Worm (Caenorhabditis elegans) whole organism, midembryonic: ENCODE results near the gene K10H10.9.

Experiments
- flt-1 ChIP-seq: fragments of 200-800 bp; sonication (Bioruptor generic); IDR thresholded peaks from 2 replicates; pipeline ENCODE4 v1.3.6; 2022; ENCODE audit warnings: missing genetic modification characterization, missing compliant biosample characterization
- klf-2 ChIP-seq: fragments of 200-800 bp; sonication (Bioruptor generic); conservative IDR thresholded peaks from 2 replicates; pipeline ENCODE4 v1.3.6; 2022; ENCODE audit warnings: missing genetic modification reagents, missing genetic modification characterization, missing compliant biosample characterization
- ref-1 ChIP-seq: fragments of 200-800 bp; sonication (Bioruptor generic); conservative IDR thresholded peaks from 2 replicates; pipeline ENCODE4 v1.3.6; 2022; ENCODE audit warnings: missing genetic modification reagents, missing genetic modification characterization, missing compliant biosample characterization
- tab-1 ChIP-seq: fragments of 200-800 bp; sonication (Bioruptor generic); IDR thresholded peaks from 2 replicates; pipeline ENCODE4 v1.3.6; 2022; ENCODE audit warnings: missing genetic modification characterization, missing compliant biosample characterization

DNA sequence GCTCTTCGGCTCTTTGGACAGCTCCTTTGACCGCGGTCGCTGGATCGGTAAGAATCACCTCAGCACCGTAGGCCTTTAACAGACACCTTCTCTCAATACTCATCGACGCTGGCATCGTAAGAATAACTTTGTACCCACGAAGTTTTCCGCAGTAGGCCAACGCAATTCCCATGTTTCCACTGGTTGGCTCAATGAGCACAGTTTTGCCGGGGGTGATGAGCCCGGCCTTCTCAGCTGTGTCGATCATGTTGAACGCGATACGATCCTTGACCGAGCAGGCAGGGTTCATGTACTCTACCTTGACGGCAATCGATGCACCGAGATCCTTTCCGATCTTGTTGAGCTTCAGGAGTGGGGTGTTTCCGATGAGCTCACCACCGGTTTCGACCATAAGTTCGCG lies 20.9 kb downstream of the K10H10.9 start:
- TF ChIP-seq flt-1 (GFP tag; lab: Robert Waterston, UW) (no peak), klf-2 (GFP tag; lab: Robert Waterston, UW) (no peak), ref-1 (GFP tag; lab: Robert Waterston, UW) (no peak), tab-1 (GFP tag; lab: Robert Waterston, UW) (no peak)
